Fruit fly (Drosophila melanogaster): ENCODE measurements around the gene Cpr72Ea.
A peak's percentile ranks its signal among the peaks of the same experiment; 100 is the strongest.

Gene Cpr72Ea

DNA sequence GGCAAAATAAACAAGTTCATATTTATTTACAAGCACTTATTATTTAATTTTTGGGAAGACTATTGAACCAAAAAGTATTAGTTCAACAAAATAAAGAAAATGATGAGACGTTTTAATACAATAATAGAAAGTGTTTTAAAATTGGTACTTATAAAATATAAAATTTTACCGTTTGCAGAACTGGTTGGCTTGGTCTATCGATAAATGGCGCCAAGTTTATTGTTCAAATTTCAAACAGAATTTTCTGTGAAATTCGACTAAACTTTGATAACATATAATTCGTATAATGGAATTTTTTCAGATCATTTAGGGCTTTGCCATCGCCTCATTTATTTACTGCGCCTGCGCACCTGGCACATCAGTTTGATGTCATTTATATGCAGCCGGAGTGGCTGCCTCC, 28.4 kb downstream of the Cpr72Ea start (continued):
- TF ChIP-seq CG7839 (tag; optimal IDR thresholded peaks at IDR 0.05) (no peak), mam (GFP tag; optimal IDR thresholded peaks at IDR 0.05) (no peak), sens (GFP tag) (peak; percentile 52), tll (GFP tag; optimal IDR thresholded peaks at IDR 0.05) (no peak), amos (GFP tag; IDR thresholded peaks at IDR 0.05; ENCODE audit: partially characterized antibody) (no peak), CG7963 (GFP tag; IDR thresholded peaks at IDR 0.05; ENCODE audit: partially characterized antibody) (no peak), CG7372 (GFP tag; IDR thresholded peaks at IDR 0.05) (no peak), NC2β (GFP tag; optimal IDR thresholded peaks at IDR 0.05) (no peak), CG31441 (GFP tag; IDR thresholded peaks at IDR 0.05) (0 out of 2 replicates have a peak, but pooled peaks have one; percentile 11), CG18476 (GFP tag; optimal IDR thresholded peaks at IDR 0.05) (no peak), CG10267 (tag; optimal IDR thresholded peaks at IDR 0.05) (peak; percentile 86), pzg (GFP tag; optimal IDR thresholded peaks at IDR 0.05) (peak; percentile 9), crol (GFP tag; IDR thresholded peaks at IDR 0.05) (no peak), slbo (GFP tag; IDR thresholded peaks at IDR 0.05) (no peak), chinmo (GFP tag; IDR thresholded peaks at IDR 0.05; ENCODE audit: partially characterized antibody) (no peak), gem (tag; optimal IDR thresholded peaks at IDR 0.05) (peak; percentile 4), CG2712 (tag; optimal IDR thresholded peaks at IDR 0.05) (no peak), Blimp-1 (GFP tag; optimal IDR thresholded peaks at IDR 0.05) (peak; percentile 11), CG34422 (GFP tag; IDR thresholded peaks at IDR 0.05) (no peak), Dfd (GFP tag; optimal IDR thresholded peaks at IDR 0.05) (no peak), Vsx1 (GFP tag; optimal IDR thresholded peaks at IDR 0.05) (no peak), CG7556 (GFP tag; optimal IDR thresholded peaks at IDR 0.05) (no peak), Xrp1 (GFP tag; IDR thresholded peaks at IDR 0.05) (no peak), emc (GFP tag; optimal IDR thresholded peaks at IDR 0.05) (no peak), Mad (GFP tag; optimal IDR thresholded peaks at IDR 0.05) (no peak), hbn (GFP tag; IDR thresholded peaks at IDR 0.05; ENCODE audit: partially characterized antibody) (0 out of 2 replicates have a peak, but pooled peaks have one; percentile 16), dati (GFP tag; IDR thresholded peaks at IDR 0.05) (no peak), dpn (GFP tag; optimal IDR thresholded peaks at IDR 0.05) (no peak), E2f2 (GFP tag; IDR thresholded peaks at IDR 0.05) (peak; percentile 88), CG1792 (GFP tag; optimal IDR thresholded peaks at IDR 0.05) (no peak), slou (GFP tag; optimal IDR thresholded peaks at IDR 0.05) (no peak), CG10147 (GFP tag; optimal IDR thresholded peaks at IDR 0.05) (no peak), crc (GFP tag; optimal IDR thresholded peaks at IDR 0.05) (no peak), zen2 (GFP tag; IDR thresholded peaks at IDR 0.05; ENCODE audit: partially characterized antibody) (peak; percentile 50), wor (GFP tag; IDR thresholded peaks at IDR 0.05) (no peak), CG11456 (GFP tag; IDR thresholded peaks at IDR 0.05) (no peak), Hr51 (GFP tag; optimal IDR thresholded peaks at IDR 0.05) (no peak), Sry-δ (GFP tag; optimal IDR thresholded peaks at IDR 0.05) (no peak), Dref (GFP tag; IDR thresholded peaks at IDR 0.05) (peak; percentile 57), inv (GFP tag; IDR thresholded peaks at IDR 0.05; ENCODE audit: partially characterized antibody) (no peak), Dll (GFP tag; IDR thresholded peaks at IDR 0.05; ENCODE audit: partially characterized antibody) (0 out of 4 replicates have a peak, but pooled peaks have one; percentile 35), CG15479 (GFP tag; optimal IDR thresholded peaks at IDR 0.05) (no peak), sim (GFP tag; IDR thresholded peaks at IDR 0.05) (no peak), nerfin-2 (GFP tag; IDR thresholded peaks at IDR 0.05; ENCODE audit: partially characterized antibody) (no peak), CG13287 (GFP tag; IDR thresholded peaks at IDR 0.05; ENCODE audit: partially characterized antibody) (peak; percentile 67), ems (GFP tag; optimal IDR thresholded peaks at IDR 0.05) (no peak), CG18599 (GFP tag; optimal IDR thresholded peaks at IDR 0.05) (no peak), CG11504 (tag; optimal IDR thresholded peaks at IDR 0.05) (peak; percentile 12), bigmax (GFP tag; optimal IDR thresholded peaks at IDR 0.05) (no peak), Dip3 (GFP tag; optimal IDR thresholded peaks at IDR 0.05) (no peak)
